Worm (Caenorhabditis elegans): ENCODE results near the gene Y73C8C.3.
"Not testable (repeated sequence)": the region's sequence is repeated elsewhere in the genome, so short reads cannot be mapped to it uniquely, and the experiment has no call there.

Gene Y73C8C.3

DNA sequence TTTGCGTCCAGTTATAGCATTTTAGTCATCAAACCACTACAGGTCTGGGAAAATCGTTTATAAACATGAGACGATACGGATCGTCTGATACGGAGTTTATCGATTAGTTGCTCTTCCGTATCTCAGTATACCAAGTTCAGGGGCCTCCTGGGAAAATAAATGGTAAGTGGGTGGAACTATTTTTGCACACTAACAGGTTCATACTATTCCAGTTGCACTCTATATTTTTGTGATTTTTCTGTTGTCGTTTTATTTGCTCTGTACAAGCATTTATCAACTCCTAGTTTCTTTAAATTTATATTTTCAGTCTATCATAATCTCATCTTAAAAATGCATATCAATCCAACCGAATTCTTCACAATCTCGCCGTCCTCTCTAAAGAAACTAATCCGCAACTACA lies at the start of gene Y73C8C.3:
Gene Y73C8C.3 (plus strand): TSS at position 301 of the 400 bp plus-strand sequence.
- TF ChIP-seq unc-62 (GFP tag; optimal IDR thresholded peaks at IDR 0.05) = no peak

DNA sequence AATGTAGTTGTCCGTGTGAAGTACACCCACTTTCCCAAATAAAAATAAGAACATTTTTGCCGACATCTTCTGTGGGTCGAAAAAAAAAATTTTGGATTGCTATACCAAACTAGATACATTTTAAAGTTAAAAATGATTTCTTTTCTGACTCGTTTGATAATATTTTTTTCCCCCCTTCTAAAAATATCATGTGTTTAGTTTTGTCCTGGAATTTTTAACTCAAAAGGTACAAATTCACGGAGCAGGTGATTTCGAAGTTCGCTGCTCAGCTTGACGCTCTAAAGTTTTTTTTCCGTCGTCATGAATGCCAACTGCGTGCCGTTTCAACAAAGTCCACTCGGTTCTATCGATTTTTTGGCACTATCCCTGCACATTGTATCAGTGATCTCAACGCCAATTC lies 49.1 kb upstream of the Y73C8C.3 start, which contains the start of gene srh-185:
Gene srh-185 (plus strand): TSS at position 301 of the 400 bp plus-strand sequence.
- no peak for TF ChIP-seq unc-62 (GFP tag; optimal IDR thresholded peaks at IDR 0.05)

DNA sequence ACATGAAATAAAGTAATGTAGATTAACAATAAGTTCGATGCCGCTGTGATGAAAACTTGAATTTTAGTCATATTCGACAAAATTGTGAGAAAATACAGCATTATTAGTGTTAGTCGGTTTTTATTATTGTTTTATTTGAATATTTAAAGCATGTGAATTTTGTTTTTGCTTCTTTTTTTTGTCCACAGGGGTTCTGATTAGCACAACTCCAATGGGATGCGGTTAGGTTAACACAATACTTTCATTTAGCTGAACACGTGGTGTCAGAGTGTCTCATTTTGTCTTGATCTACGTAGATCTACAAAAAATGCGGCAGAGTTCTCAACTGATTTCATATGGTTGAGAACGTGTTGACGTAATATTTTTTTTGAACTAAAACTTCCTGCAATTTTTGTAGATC lies 46.0 kb upstream of the Y73C8C.3 start, which contains the start of gene str-40:
Gene str-40 (minus strand): TSS at position 101 of the 400 bp plus-strand sequence.
- TF ChIP-seq unc-62 (GFP tag; optimal IDR thresholded peaks at IDR 0.05) = no peak

DNA sequence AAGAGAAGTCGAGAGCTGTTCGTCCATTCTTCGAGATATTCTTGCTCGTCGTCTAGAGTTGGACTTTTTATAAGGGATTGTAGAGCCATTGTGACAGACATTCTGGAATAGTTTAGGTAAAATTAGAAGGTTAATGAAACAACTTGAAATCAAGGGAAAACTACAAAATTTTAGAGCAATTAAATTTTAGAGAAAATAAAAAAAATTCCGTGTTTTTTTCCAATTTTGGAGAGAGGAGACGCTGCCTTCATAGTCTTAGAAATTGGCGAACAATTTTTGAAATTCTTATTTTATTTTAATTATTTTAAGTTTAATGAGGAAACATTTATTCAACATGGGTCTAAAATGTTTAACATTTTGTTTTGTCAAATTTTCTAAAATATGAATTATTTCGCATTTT lies 43.5 kb upstream of the Y73C8C.3 start, which contains the start of gene C50H11.13:
Gene C50H11.13 (minus strand): TSS at position 101 of the 400 bp plus-strand sequence.
- TF ChIP-seq unc-62 (GFP tag; optimal IDR thresholded peaks at IDR 0.05) = no peak

DNA sequence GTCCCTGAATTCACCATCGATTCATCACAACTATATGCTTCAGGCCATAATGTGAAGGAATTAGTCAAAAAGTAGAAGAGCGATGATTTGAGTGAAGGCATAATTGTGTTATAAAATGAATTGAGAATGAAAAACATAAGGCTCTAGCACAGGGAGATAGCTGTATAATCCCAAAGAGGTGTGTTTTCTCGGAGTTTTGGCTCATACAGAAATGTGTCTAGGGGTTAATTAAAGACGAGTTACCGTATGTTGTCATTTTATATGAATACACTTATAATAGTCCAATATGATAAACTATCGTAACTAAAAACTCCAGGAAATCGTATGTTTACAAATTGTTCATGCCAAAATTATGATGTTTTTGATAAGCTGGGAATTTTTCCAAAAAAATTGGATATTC lies 34.3 kb upstream of the Y73C8C.3 start, which contains the start of gene srt-5:
Gene srt-5 (minus strand): TSS at position 101 of the 400 bp plus-strand sequence.
- no peak for TF ChIP-seq unc-62 (GFP tag; optimal IDR thresholded peaks at IDR 0.05)

DNA sequence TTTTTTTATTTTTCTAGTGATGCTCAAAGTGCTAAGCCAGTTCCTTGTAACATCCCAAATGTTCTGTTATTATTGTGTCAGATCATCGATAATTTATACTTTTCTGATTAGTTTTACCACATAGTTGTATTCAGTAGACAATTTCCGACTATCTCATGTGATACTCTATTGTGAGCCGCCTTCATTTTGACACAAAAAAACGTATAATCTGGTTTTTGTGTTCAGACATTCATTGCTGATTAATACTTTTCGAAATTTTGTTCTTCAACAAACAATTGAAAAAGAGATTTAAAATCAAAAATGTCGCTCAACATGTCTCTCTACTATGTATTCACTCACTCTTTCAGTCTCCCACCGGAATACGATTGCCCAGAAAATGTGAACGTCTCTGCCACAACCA lies 33.6 kb upstream of the Y73C8C.3 start, which contains the start of gene srt-7:
Gene srt-7 (plus strand): TSS at position 301 of the 400 bp plus-strand sequence.
- TF ChIP-seq unc-62 (GFP tag; optimal IDR thresholded peaks at IDR 0.05) = no peak

DNA sequence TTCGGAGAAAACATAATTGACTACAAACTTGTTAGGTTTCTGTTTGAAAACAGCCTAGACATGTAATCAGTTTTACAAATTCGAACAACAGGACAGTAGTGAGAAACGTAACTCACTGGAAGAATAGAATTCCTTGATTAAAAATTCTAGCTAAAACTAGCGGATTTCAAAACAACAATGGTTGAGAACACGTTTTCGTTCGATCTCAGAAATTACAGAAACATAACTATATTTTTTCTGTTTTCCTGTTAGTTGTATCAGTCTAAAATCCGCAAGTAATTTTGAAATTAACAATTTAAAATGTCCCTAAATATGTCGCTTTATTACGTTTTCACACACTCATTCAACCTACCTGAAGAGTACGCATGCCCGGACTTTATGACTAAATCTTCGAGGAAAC lies 28.8 kb upstream of the Y73C8C.3 start, which contains the start of gene srt-8:
Gene srt-8 (plus strand): TSS at position 301 of the 400 bp plus-strand sequence.
- TF ChIP-seq unc-62 (GFP tag; optimal IDR thresholded peaks at IDR 0.05) = no peak

DNA sequence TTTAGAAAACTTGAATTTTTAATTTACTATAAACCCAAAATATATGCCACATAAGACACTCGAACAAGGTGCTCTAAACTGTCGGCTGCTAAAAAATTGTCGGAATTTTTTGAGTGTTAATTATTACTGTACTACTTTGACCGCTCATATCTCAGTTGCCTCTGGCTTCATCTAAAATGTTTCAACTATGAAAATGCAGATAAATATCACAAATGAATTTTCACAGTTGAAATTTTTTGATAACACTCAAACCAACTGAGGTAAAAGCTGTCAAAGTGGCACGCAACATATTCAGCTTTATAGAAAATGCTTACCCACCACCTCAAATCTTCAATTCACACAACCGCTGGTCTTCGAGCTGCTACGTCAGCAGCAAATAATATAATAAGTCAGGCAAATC lies 26.3 kb upstream of the Y73C8C.3 start, which contains the start of gene acs-21:
Gene acs-21 (plus strand): TSS at position 301 of the 400 bp plus-strand sequence.
- TF ChIP-seq unc-62 (GFP tag; optimal IDR thresholded peaks at IDR 0.05) = no peak

DNA sequence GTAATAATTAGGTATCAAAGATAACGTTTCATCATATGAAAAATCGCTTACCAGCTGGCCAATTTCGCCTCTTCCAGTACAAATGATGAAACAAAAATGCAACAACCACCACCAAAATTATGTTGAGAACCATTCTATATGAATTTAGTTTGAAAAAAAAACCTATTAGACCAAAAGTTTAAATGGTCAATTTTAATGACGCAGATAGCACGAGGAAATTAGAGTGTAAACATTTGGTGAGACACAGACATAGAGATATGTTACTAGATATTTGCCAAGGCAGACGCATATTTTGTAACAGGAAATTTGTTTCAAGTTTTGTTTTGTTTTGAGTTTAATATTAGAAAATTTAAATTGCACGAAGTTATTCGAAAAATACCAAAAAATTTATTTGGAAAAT lies 20.7 kb upstream of the Y73C8C.3 start, which contains the start of gene cyp-33C9:
Gene cyp-33C9 (minus strand): TSS at position 211 of the 400 bp plus-strand sequence.
- TF ChIP-seq unc-62 (GFP tag; optimal IDR thresholded peaks at IDR 0.05) = no peak

DNA sequence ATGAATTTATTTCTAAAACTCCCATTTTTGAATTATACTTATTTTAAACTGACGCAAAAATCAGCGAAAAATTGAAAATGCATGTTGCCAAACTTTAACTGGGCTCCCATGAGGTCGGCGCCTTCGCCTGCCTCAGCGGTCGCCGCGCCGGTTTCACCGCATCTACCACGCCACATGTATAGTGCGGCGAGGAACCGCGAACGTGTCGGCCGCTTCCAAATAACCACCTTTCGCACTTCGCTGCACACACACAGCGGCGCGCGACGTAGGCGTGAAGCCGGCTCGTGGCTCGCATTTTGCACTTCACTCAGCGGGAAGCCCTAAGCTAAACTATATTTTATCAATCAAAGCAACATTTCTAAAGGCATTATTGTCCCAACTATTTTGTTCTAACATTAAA lies 14.5 kb upstream of the Y73C8C.3 start:
- TF ChIP-seq unc-62 (GFP tag; optimal IDR thresholded peaks at IDR 0.05) = no peak

DNA sequence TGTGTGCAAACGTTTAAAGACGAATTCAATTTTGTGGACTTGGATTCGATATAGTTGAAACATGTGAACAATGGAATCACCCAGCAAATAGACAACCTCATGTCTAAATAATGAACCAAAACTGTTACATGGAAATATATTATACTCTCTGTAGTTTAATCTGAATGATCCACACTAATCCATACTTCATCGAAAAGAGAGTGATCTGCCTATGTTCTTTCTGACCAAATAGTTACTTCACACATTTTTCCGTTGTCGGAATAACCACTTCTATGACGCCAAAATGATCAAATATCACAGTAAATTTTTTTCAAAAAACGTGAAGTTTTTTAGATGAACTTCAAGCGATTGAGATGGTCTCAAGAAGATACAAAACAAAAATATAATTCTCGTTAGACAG lies 13.0 kb upstream of the Y73C8C.3 start, which contains the start of gene Y73C8C.4:
Gene Y73C8C.4 (minus strand): TSS at position 101 of the 400 bp plus-strand sequence.
- not testable (repeated sequence) for TF ChIP-seq unc-62 (GFP tag; optimal IDR thresholded peaks at IDR 0.05)

DNA sequence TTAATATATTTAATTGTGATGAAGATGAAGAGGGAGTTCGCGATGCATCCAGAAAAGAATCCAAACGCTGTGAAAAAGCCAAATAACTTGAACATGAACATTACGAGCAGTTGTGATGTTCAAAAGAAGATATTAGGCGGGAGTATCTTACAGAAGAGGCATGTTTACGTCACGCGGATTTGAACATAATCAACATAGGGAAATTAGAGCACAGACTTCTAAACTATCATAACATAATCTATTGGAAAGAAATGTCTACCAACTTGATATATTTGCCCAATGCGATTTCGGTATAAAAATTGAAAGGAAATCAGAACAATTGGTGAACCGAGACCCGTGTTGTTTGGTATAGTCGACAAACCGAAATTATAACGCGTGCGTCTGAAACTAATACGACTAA lies 10.9 kb upstream of the Y73C8C.3 start, which contains the start of gene str-66:
Gene str-66 (minus strand): TSS at position 101 of the 400 bp plus-strand sequence.
- no peak for TF ChIP-seq unc-62 (GFP tag; optimal IDR thresholded peaks at IDR 0.05)

DNA sequence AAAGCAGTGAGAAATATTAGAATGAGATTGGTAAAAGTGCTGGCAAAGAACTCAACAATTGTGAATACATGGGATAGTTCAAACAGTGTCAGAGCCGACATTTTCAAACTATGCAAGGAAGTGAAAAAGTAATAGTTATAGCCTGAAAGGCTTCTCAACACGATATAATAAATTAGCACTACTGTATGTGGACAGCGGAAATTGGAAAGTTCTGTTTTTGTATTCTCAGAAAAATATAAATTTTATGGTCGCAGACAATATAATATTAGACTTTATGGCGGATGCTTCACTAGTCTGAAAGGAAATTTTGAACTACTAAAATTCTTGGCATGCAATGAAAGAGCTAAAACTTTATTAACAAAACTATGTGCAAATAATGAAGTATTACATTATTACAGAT lies 9.3 kb upstream of the Y73C8C.3 start, which contains the start of gene str-69:
Gene str-69 (minus strand): TSS at position 101 of the 400 bp plus-strand sequence.
- TF ChIP-seq unc-62 (GFP tag; optimal IDR thresholded peaks at IDR 0.05) = no peak

DNA sequence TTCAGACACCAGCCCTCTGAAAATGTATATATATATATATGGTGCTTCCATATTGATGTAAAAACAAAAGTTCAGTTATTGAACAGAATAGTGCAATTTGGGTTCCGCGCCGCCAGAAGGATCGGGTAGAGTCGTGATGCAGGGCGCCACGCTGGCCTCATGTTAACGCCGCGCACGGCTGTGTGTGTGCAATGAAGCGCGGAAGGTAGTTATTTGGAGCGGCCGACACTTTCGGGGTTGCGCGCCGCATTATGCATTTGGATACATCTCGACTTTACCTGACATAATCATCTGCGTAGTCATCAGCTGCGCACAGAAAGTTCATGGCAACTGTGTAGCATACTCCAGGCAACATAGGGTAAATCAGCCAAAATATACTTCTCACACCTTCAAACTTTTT lies 8.3 kb upstream of the Y73C8C.3 start:
- no peak for TF ChIP-seq unc-62 (GFP tag; optimal IDR thresholded peaks at IDR 0.05)

DNA sequence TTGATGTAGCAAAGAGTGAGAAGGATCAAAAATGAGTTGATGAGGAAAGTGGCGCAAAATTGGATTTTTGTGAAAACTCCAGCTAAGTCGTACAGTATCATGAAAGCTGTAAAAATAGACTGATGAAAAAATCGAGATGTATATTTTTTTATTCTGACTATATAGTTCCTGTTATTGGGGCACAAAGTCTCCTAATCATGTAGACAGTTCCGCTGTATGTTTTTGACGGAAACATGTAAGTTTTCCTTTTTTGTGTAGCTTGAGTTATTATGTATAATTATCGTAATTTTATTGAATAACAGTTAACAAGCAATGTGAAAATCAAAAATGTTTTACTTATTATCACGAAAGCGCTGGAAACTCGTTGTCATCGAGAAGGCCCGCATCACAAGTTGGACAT lies 7.6 kb upstream of the Y73C8C.3 start, which contains the start of gene str-68:
Gene str-68 (minus strand): TSS at position 101 of the 400 bp plus-strand sequence.
- no peak for TF ChIP-seq unc-62 (GFP tag; optimal IDR thresholded peaks at IDR 0.05)

DNA sequence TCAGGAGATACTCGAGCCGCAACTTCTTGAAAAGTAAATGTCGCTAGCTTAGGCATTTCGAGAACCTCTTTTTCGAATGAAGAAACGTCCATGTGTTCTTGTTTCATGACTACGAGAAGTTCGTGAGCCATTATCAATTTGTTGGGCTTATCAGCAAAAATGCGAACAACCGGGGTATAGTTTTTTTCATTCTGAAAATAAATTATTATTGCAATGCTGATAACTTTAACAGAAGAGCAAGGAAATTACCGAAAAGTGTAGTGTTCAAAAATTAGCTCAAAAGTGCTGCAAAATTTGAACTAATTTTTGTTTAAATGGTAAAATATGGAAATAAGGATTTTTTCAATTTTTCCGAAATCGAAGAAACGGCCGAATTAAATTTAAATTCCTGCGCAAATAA lies 2.9 kb upstream of the Y73C8C.3 start:
- no peak for TF ChIP-seq unc-62 (GFP tag; optimal IDR thresholded peaks at IDR 0.05)

DNA sequence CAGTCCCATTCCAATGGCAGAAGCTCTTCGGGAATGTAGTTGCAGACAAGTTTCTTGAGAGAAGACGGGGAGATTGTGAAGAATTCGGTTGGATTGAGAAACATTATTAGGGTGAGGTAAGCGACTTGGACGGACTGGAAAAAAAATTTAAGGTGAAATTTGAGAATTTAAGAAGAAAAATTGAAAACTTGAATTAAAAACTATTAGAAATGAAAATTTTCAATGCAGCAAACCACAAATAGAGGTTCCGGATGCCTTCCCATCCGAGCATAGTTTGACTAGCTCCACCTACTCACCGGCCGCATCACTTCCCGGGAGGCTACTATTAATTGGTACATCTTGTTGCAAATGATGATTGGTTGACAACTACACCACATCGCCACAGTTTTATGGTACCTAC lies 1.3 kb upstream of the Y73C8C.3 start, which contains the start of gene Y73C8C.8:
Gene Y73C8C.8 (minus strand): TSS at position 101 of the 400 bp plus-strand sequence.
- no peak for TF ChIP-seq unc-62 (GFP tag; optimal IDR thresholded peaks at IDR 0.05)
